Worm (Caenorhabditis elegans): ENCODE results near the gene str-90.

DNA sequence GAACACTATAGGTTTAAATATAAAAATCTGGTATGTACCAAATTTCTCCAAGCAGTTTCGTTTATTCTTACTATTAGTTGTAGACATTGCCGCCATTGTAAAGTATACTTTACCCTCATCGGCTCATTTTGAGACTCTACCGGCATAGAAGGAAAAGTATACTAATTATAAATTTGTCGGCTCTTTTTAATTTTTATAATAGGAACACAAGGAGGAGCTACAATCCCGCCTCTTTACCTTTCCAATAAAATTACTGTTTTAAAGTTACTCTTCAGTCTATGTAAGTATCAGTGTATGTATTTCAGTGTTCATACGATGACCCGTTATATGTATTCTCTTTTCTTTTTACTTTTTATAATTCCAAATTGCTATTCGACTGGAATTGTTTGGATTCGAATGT lies 3.8 kb upstream of the str-90 start, which contains the start of gene sdz-23:
- TF ChIP-seq nhr-237 (tag; optimal IDR thresholded peaks at IDR 0.05) (no peak), nhr-25 (tag; optimal IDR thresholded peaks at IDR 0.05) (no peak), alr-1 (tag; optimal IDR thresholded peaks at IDR 0.05) (no peak), ama-1 (optimal IDR thresholded peaks at IDR 0.05) (no peak), nhr-6 (tag; optimal IDR thresholded peaks at IDR 0.05) (no peak), fos-1 (tag; optimal IDR thresholded peaks at IDR 0.05) (no peak), nhr-11 (tag; optimal IDR thresholded peaks at IDR 0.05) (no peak), peb-1 (tag; optimal IDR thresholded peaks at IDR 0.05) (no peak), nhr-77 (tag; optimal IDR thresholded peaks at IDR 0.05) (no peak), ZK546.5 (tag; optimal IDR thresholded peaks at IDR 0.05) (no peak), ceh-82 (tag; optimal IDR thresholded peaks at IDR 0.05) (no peak), ceh-16 (tag; optimal IDR thresholded peaks at IDR 0.05) (no peak), C34F6.9 (tag; optimal IDR thresholded peaks at IDR 0.05) (no peak)
